Fruit fly (Drosophila melanogaster): ENCODE results near the gene Nle.

The Nle gene

dm6 chr2L:606952-607351, 39.0 kb upstream of the Nle start (continued):
- TF ChIP-seq CG8119 (GFP tag; IDR thresholded peaks at IDR 0.05) (no peak), acj6 (GFP tag; optimal IDR thresholded peaks at IDR 0.05) (peak; percentile 4), achi (GFP tag; optimal IDR thresholded peaks at IDR 0.05) (peak; percentile 50), Sox15 (GFP tag; optimal IDR thresholded peaks at IDR 0.05) (no peak), CG1621 (tag; optimal IDR thresholded peaks at IDR 0.05) (peak; percentile 19), Blimp-1 (GFP tag; optimal IDR thresholded peaks at IDR 0.05) (no peak), CG4318 (GFP tag; optimal IDR thresholded peaks at IDR 0.05) (no peak), CG6792 (GFP tag; optimal IDR thresholded peaks at IDR 0.05) (peak; percentile 23), dac (GFP tag; optimal IDR thresholded peaks at IDR 0.05) (no peak), fd85E (GFP tag; optimal IDR thresholded peaks at IDR 0.05) (no peak), CG16779 (tag; optimal IDR thresholded peaks at IDR 0.05) (no peak), Hr4 (GFP tag; optimal IDR thresholded peaks at IDR 0.05) (no peak), cyc (GFP tag; optimal IDR thresholded peaks at IDR 0.05) (peak; percentile 6), Eip78C (GFP tag) (peak; percentile 89)

dm6 chr2L:606165-606564, 38.2 kb upstream of the Nle start:
- peak; percentile 39 for TF ChIP-seq Ets96B (tag; optimal IDR thresholded peaks at IDR 0.05)
- TF ChIP-seq eg (GFP tag; IDR thresholded peaks at IDR 0.05), result peak; percentile 94
- peak; percentile 57 for TF ChIP-seq spab (GFP tag; optimal IDR thresholded peaks at IDR 0.05)
- TF ChIP-seq Sox14 (GFP tag; optimal IDR thresholded peaks at IDR 0.05), result peak; percentile 84
- TF ChIP-seq CG9139 (GFP tag; optimal IDR thresholded peaks at IDR 0.05), result no peak
- peak; percentile 75 for TF ChIP-seq Hr39 (GFP tag; optimal IDR thresholded peaks at IDR 0.05)
- TF ChIP-seq CG16779 (tag; optimal IDR thresholded peaks at IDR 0.05), result peak; percentile 21
- TF ChIP-seq CG10669 (GFP tag; optimal IDR thresholded peaks at IDR 0.05), result peak; percentile 73
- peak; percentile 92 for TF ChIP-seq CG32006 (GFP tag; optimal IDR thresholded peaks at IDR 0.05)
- peak; percentile 92 for TF ChIP-seq CG6163 (GFP tag; IDR thresholded peaks at IDR 0.05)
- peak; percentile 87 for TF ChIP-seq Eip78C (GFP tag)
- peak; percentile 35 for TF ChIP-seq CG1621 (tag; optimal IDR thresholded peaks at IDR 0.05)
- peak; percentile 71 for TF ChIP-seq CG10631 (GFP tag; optimal IDR thresholded peaks at IDR 0.05)
- peak; percentile 67 for TF ChIP-seq topi (GFP tag; optimal IDR thresholded peaks at IDR 0.05)
- TF ChIP-seq Met (GFP tag; optimal IDR thresholded peaks at IDR 0.05), result peak; percentile 80
- peak; percentile 55 for TF ChIP-seq CG11762 (GFP tag; optimal IDR thresholded peaks at IDR 0.05; ENCODE audit: insufficient read depth)
- peak; percentile 5 for TF ChIP-seq Sox15 (GFP tag; optimal IDR thresholded peaks at IDR 0.05)
- peak; percentile 71 for TF ChIP-seq CG3032 (tag; optimal IDR thresholded peaks at IDR 0.05)
- TF ChIP-seq salr (GFP tag; optimal IDR thresholded peaks at IDR 0.05), result peak; percentile 10 to 73
- TF ChIP-seq CG6276 (GFP tag; optimal IDR thresholded peaks at IDR 0.05), result peak; percentile 86
- peak; percentile 91 for TF ChIP-seq Hr4 (GFP tag; optimal IDR thresholded peaks at IDR 0.05)
- TF ChIP-seq dac (GFP tag; optimal IDR thresholded peaks at IDR 0.05), result peak; percentile 79
- TF ChIP-seq Sox102F (GFP tag; optimal IDR thresholded peaks at IDR 0.05), result peak; percentile 82
- TF ChIP-seq CG6792 (GFP tag; optimal IDR thresholded peaks at IDR 0.05), result peak; percentile 69
- TF ChIP-seq achi (GFP tag; optimal IDR thresholded peaks at IDR 0.05), result peak; percentile 65
- peak; percentile 64 for TF ChIP-seq Lpt (GFP tag; optimal IDR thresholded peaks at IDR 0.05)
- no peak for TF ChIP-seq CG6854 (GFP tag; optimal IDR thresholded peaks at IDR 0.05)
- peak; percentile 86 for TF ChIP-seq svp (GFP tag)
- peak; percentile 85 for TF ChIP-seq esn (GFP tag; optimal IDR thresholded peaks at IDR 0.05)
- TF ChIP-seq acj6 (GFP tag; optimal IDR thresholded peaks at IDR 0.05), result peak; percentile 59
- TF ChIP-seq pdm3 (GFP tag; optimal IDR thresholded peaks at IDR 0.05), result peak; percentile 84
- TF ChIP-seq Eip75B (GFP tag; optimal IDR thresholded peaks at IDR 0.05), result peak; percentile 57
- TF ChIP-seq cyc (GFP tag; optimal IDR thresholded peaks at IDR 0.05), result peak; percentile 60
- TF ChIP-seq CG4318 (GFP tag; optimal IDR thresholded peaks at IDR 0.05), result peak; percentile 75
- TF ChIP-seq OdsH (GFP tag; optimal IDR thresholded peaks at IDR 0.05), result peak; percentile 83
- TF ChIP-seq Ets21C (GFP tag; optimal IDR thresholded peaks at IDR 0.05), result peak; percentile 64
- peak; percentile 35 for TF ChIP-seq dsx (GFP tag; optimal IDR thresholded peaks at IDR 0.05; ENCODE audit: poor library complexity, severe bottlenecking)
- peak; percentile 74 for TF ChIP-seq CG31627 (GFP tag; optimal IDR thresholded peaks at IDR 0.05)
- TF ChIP-seq CG8319 (GFP tag; optimal IDR thresholded peaks at IDR 0.05), result peak; percentile 52
- TF ChIP-seq CG3919 (GFP tag; optimal IDR thresholded peaks at IDR 0.05), result peak; percentile 69
- TF ChIP-seq lz (GFP tag; optimal IDR thresholded peaks at IDR 0.05), result peak; percentile 67
- peak; percentile 44 for TF ChIP-seq Blimp-1 (GFP tag; optimal IDR thresholded peaks at IDR 0.05)
- TF ChIP-seq CG11294 (GFP tag; IDR thresholded peaks at IDR 0.05), result peak; percentile 79
- peak; percentile 66 for TF ChIP-seq CG6808 (GFP tag; optimal IDR thresholded peaks at IDR 0.05)
- TF ChIP-seq ss (GFP tag; optimal IDR thresholded peaks at IDR 0.05), result peak in 1 of 2 experiments; percentile 18
- TF ChIP-seq Hr38 (GFP tag; optimal IDR thresholded peaks at IDR 0.05), result no peak

All from whole organism, prepupa.